Fruit fly (Drosophila melanogaster) whole organism: ENCODE data around the gene CG11458.

Experiments used
- CG8478 ChIP-seq: fragments of >200 bp; optimal IDR thresholded peaks from 2 replicates; lab custom pipeline; 2018; ENCODE audit warnings: inconsistent platforms
- Dll ChIP-seq: fragments of >200 bp; optimal IDR thresholded peaks from 2 replicates; lab custom pipeline; 2017
- EcR ChIP-seq, 2 experiments: fragments of >200 bp; optimal IDR thresholded peaks; 2 replicates each; lab custom pipeline; 2017; ENCODE audit warnings: missing biosample characterization in 2 of 2, missing genetic modification characterization in 2 of 2, missing genetic modification reagents in 2 of 2
- pan ChIP-seq: fragments of >200 bp; optimal IDR thresholded peaks from 2 replicates; lab custom pipeline; 2017
- psq ChIP-seq: fragments of >200 bp; optimal IDR thresholded peaks from 2 replicates; lab custom pipeline; 2017
- usp ChIP-seq: fragments of >200 bp; optimal IDR thresholded peaks from 2 replicates; lab custom pipeline; 2017; ENCODE audit warnings: missing biosample characterization, missing genetic modification characterization, mixed read lengths

Gene CG11458

dm6 chr3L:20921859-20922258, 16.3 kb downstream of the CG11458 start:
- TF ChIP-seq usp (GFP tag; lab: Kevin White, UChicago) (no peak), pan (no peak), EcR (GFP tag; optimal IDR thresholded peaks at IDR 0.05; lab: Kevin White, UChicago) (no peak), CG8478 (no peak), Dll (lab: Kevin White, UChicago) (no peak), psq (no peak)

- TF ChIP-seq CG8478 (no peak), EcR (GFP tag; optimal IDR thresholded peaks at IDR 0.05; lab: Kevin White, UChicago) (no peak), psq (no peak), usp (GFP tag; lab: Kevin White, UChicago) (no peak), Dll (lab: Kevin White, UChicago) (no peak), pan (no peak)
Measured at dm6 chr3L:20922279-20922830, 16.8 kb downstream of the CG11458 start.

- TF ChIP-seq CG8478 (no peak), psq (no peak), Dll (lab: Kevin White, UChicago) (no peak), EcR (GFP tag; optimal IDR thresholded peaks at IDR 0.05; lab: Kevin White, UChicago) (no peak), usp (GFP tag; lab: Kevin White, UChicago) (no peak)
Measured at dm6 chr3L:20923030-20923591, 17.5 kb downstream of the CG11458 start.

dm6 chr3L:20927526-20927925, 21.9 kb downstream of the CG11458 start, which contains the start of gene CG10589:
CG10589 (plus strand) TSS chr3L:20927826.
- TF ChIP-seq pan = no peak
- TF ChIP-seq CG8478 = no peak
- no peak for TF ChIP-seq psq

dm6 chr3L:20929418-20929817, 23.8 kb downstream of the CG11458 start:
- TF ChIP-seq CG8478 (no peak), pan (no peak), Dll (lab: Kevin White, UChicago) (no peak), usp (GFP tag; lab: Kevin White, UChicago) (no peak), psq (no peak), EcR (GFP tag; optimal IDR thresholded peaks at IDR 0.05; lab: Kevin White, UChicago) (no peak)

- TF ChIP-seq psq (no peak), usp (GFP tag; lab: Kevin White, UChicago) (no peak), CG8478 (no peak), pan (no peak), EcR (GFP tag; optimal IDR thresholded peaks at IDR 0.05; lab: Kevin White, UChicago) (no peak), Dll (lab: Kevin White, UChicago) (no peak)
Measured at dm6 chr3L:20930059-20930785, 24.6 kb downstream of the CG11458 start.

- no peak for TF ChIP-seq usp (GFP tag; lab: Kevin White, UChicago)
- TF ChIP-seq pan = no peak
- TF ChIP-seq CG8478 = no peak
- TF ChIP-seq psq = no peak
- no peak for TF ChIP-seq Dll (lab: Kevin White, UChicago)
- TF ChIP-seq EcR (GFP tag; optimal IDR thresholded peaks at IDR 0.05; lab: Kevin White, UChicago) = no peak
Measured at dm6 chr3L:20931510-20931909, 25.9 kb downstream of the CG11458 start.

- TF ChIP-seq pan (no peak), EcR (GFP tag; optimal IDR thresholded peaks at IDR 0.05; lab: Kevin White, UChicago) (no peak), usp (GFP tag; lab: Kevin White, UChicago) (no peak), CG8478 (no peak), Dll (lab: Kevin White, UChicago) (no peak)
Measured at dm6 chr3L:20932556-20932955, 27.0 kb downstream of the CG11458 start.

dm6 chr3L:20933706-20934105, 28.1 kb downstream of the CG11458 start:
- TF ChIP-seq psq (no peak), Dll (lab: Kevin White, UChicago) (peak; percentile 8)

dm6 chr3L:20942076-20942475, 36.5 kb downstream of the CG11458 start:
- TF ChIP-seq pan (no peak), CG8478 (no peak), usp (GFP tag; lab: Kevin White, UChicago) (no peak), Dll (lab: Kevin White, UChicago) (no peak), EcR (GFP tag; optimal IDR thresholded peaks at IDR 0.05; lab: Kevin White, UChicago) (no peak), psq (no peak)

dm6 chr3L:20944180-20944579, 38.6 kb downstream of the CG11458 start:
- TF ChIP-seq Dll (lab: Kevin White, UChicago) = no peak
- TF ChIP-seq EcR (GFP tag; optimal IDR thresholded peaks at IDR 0.05; lab: Kevin White, UChicago) = no peak
- no peak for TF ChIP-seq psq
- TF ChIP-seq CG8478 = no peak
- no peak for TF ChIP-seq usp (GFP tag; lab: Kevin White, UChicago)
- no peak for TF ChIP-seq pan

dm6 chr3L:20946054-20946453, 40.5 kb downstream of the CG11458 start:
- no peak for TF ChIP-seq Dll (lab: Kevin White, UChicago)

dm6 chr3L:20946944-20947343, 41.3 kb downstream of the CG11458 start:
- TF ChIP-seq EcR (GFP tag; optimal IDR thresholded peaks at IDR 0.05; lab: Kevin White, UChicago) = no peak
- TF ChIP-seq pan = no peak
- no peak for TF ChIP-seq usp (GFP tag; lab: Kevin White, UChicago)
- no peak for TF ChIP-seq Dll (lab: Kevin White, UChicago)
- no peak for TF ChIP-seq psq
- no peak for TF ChIP-seq CG8478
